Fruit fly (Drosophila melanogaster) whole organism, embryonic: ENCODE results near the gene Fie.

Experiments used
- Adf1 ChIP-seq: fragments of 200-800 bp; sonication (Bioruptor generic); IDR thresholded peaks from 2 replicates; pipeline ENCODE4 v1.3.6; 2022; ENCODE audit warnings: missing biosample characterization, missing genetic modification characterization
- Atf6 ChIP-seq: fragments of 200-800 bp; sonication (Bioruptor generic); IDR thresholded peaks from 2 replicates; pipeline ENCODE4 v1.3.6; 2022; ENCODE audit warnings: missing biosample characterization, missing genetic modification characterization
- CG10209 ChIP-seq: fragments of 200-800 bp; sonication (Bioruptor generic); optimal IDR thresholded peaks from 3 replicates; lab custom pipeline; 2017; ENCODE audit warnings: missing biosample characterization, mild to moderate bottlenecking, missing genetic modification characterization, missing genetic modification reagents
- CG10431 ChIP-seq: fragments of 200-800 bp; sonication (Bioruptor generic); optimal IDR thresholded peaks from 3 replicates; lab custom pipeline; 2018; ENCODE audit warnings: missing biosample characterization, mild to moderate bottlenecking, missing genetic modification characterization
- CG11560 ChIP-seq: fragments of 200-800 bp; sonication (Bioruptor generic); IDR thresholded peaks from 3 replicates; pipeline ENCODE4 v1.3.6; 2022; ENCODE audit warnings: missing biosample characterization, missing genetic modification characterization
- CG13894 ChIP-seq: fragments of 200-800 bp; sonication (Bioruptor generic); optimal IDR thresholded peaks from 3 replicates; lab custom pipeline; 2018; ENCODE audit warnings: missing biosample characterization, mild to moderate bottlenecking, missing genetic modification characterization, moderate library complexity
- CG14710 ChIP-seq: fragments of 200-800 bp; sonication (Bioruptor generic); optimal IDR thresholded peaks from 3 replicates; lab custom pipeline; 2019; ENCODE audit warnings: missing biosample characterization, mild to moderate bottlenecking, missing genetic modification characterization, moderate library complexity
- CG18599 ChIP-seq: fragments of 200-800 bp; sonication (Bioruptor generic); optimal IDR thresholded peaks from 3 replicates; lab custom pipeline; 2017; ENCODE audit warnings: missing biosample characterization, missing genetic modification characterization, mild to moderate bottlenecking, moderate library complexity, missing genetic modification reagents
- CG33213 ChIP-seq: fragments of 200-800 bp; sonication (Bioruptor generic); optimal IDR thresholded peaks from 3 replicates; lab custom pipeline; 2016; ENCODE audit warnings: missing biosample characterization, missing genetic modification characterization
- CG34376 ChIP-seq: fragments of 200-800 bp; sonication (Bioruptor generic); optimal IDR thresholded peaks from 2 replicates; lab custom pipeline; 2018; ENCODE audit warnings: missing biosample characterization, mild to moderate bottlenecking, missing genetic modification characterization
- CG4730 ChIP-seq: fragments of 200-800 bp; sonication (Bioruptor generic); IDR thresholded peaks from 2 replicates; pipeline ENCODE4 v1.3.6; 2022; ENCODE audit warnings: missing biosample characterization, missing genetic modification characterization
- CG4854 ChIP-seq: fragments of 200-800 bp; sonication (Bioruptor generic); optimal IDR thresholded peaks from 2 replicates; lab custom pipeline; 2016; ENCODE audit warnings: missing biosample characterization, missing genetic modification characterization, inconsistent platforms
- CG7372 ChIP-seq: fragments of 200-800 bp; sonication (Bioruptor generic); IDR thresholded peaks from 2 replicates; pipeline ENCODE4 v1.3.6; 2022; ENCODE audit warnings: missing biosample characterization, missing genetic modification characterization
- CG7928 ChIP-seq: fragments of 200-800 bp; sonication (Bioruptor generic); optimal IDR thresholded peaks from 2 replicates; lab custom pipeline; 2017; ENCODE audit warnings: missing biosample characterization, mild to moderate bottlenecking, missing genetic modification characterization
- CG8290 ChIP-seq, 3 experiments: fragments of 200-800 bp; sonication (Bioruptor generic); optimal IDR thresholded peaks; 2 replicates each; lab custom pipeline; 2016 to 2019; ENCODE audit warnings: missing biosample characterization in 3 of 3, missing genetic modification characterization in 3 of 3, mild to moderate bottlenecking in 2 of 3, moderate library complexity in 1 of 3
- CG8359 ChIP-seq: fragments of 200-800 bp; sonication (Bioruptor generic); optimal IDR thresholded peaks from 2 replicates; lab custom pipeline; 2017; ENCODE audit warnings: missing biosample characterization, mild to moderate bottlenecking, missing genetic modification characterization, borderline replicate concordance
- Doc3 ChIP-seq: fragments of 200-800 bp; sonication (Bioruptor generic); IDR thresholded peaks from 3 replicates; pipeline ENCODE4 v1.3.6; 2022; ENCODE audit warnings: missing biosample characterization, missing genetic modification characterization; ENCODE audit not compliant: partially characterized antibody
- ERR ChIP-seq: fragments of 200-800 bp; sonication (Bioruptor generic); optimal IDR thresholded peaks from 2 replicates; lab custom pipeline; 2016; ENCODE audit warnings: missing biosample characterization, missing genetic modification characterization
- Ets65A ChIP-seq: fragments of 200-800 bp; sonication (Bioruptor generic); peaks from one replicate; lab custom pipeline; 2016; ENCODE audit warnings: missing biosample characterization, missing genetic modification characterization
- Fer1 ChIP-seq: fragments of 200-800 bp; sonication (Bioruptor generic); optimal IDR thresholded peaks from 2 replicates; lab custom pipeline; 2017; ENCODE audit warnings: missing biosample characterization, mild to moderate bottlenecking, missing genetic modification characterization
- GATAe ChIP-seq: fragments of 200-800 bp; sonication (Bioruptor generic); conservative IDR thresholded peaks from 2 replicates; pipeline ENCODE4 v1.3.6; 2022; ENCODE audit warnings: missing biosample characterization, missing genetic modification characterization
- HmgD ChIP-seq: fragments of 200-800 bp; sonication (Bioruptor generic); optimal IDR thresholded peaks from 3 replicates; lab custom pipeline; 2016; ENCODE audit warnings: missing biosample characterization, missing genetic modification characterization
- HmgZ ChIP-seq: fragments of 200-800 bp; sonication (Bioruptor generic); optimal IDR thresholded peaks from 2 replicates; lab custom pipeline; 2018; ENCODE audit warnings: missing biosample characterization, mild to moderate bottlenecking, missing genetic modification characterization
- Med ChIP-seq: fragments of 200-800 bp; sonication (Bioruptor generic); peaks from one replicate; lab custom pipeline; 2016; ENCODE audit warnings: missing biosample characterization, missing genetic modification characterization, mild to moderate bottlenecking, inconsistent platforms, moderate library complexity
- NC2α ChIP-seq: fragments of 200-800 bp; sonication (Bioruptor generic); optimal IDR thresholded peaks from 2 replicates; lab custom pipeline; 2016; ENCODE audit warnings: missing biosample characterization, missing genetic modification characterization
- NFAT ChIP-seq: fragments of 200-800 bp; sonication (Bioruptor generic); IDR thresholded peaks from 2 replicates; pipeline ENCODE4 v1.3.6; 2022; ENCODE audit warnings: missing biosample characterization, missing genetic modification characterization
- Nf-YC ChIP-seq: fragments of 200-800 bp; optimal IDR thresholded peaks from 3 replicates; lab custom pipeline; 2019; ENCODE audit warnings: missing biosample characterization, mild to moderate bottlenecking, missing genetic modification characterization, moderate library complexity
- Rfx ChIP-seq: fragments of 200-800 bp; sonication (Bioruptor generic); IDR thresholded peaks from 2 replicates; pipeline ENCODE4 v1.3.6; 2022; ENCODE audit warnings: missing biosample characterization, missing genetic modification characterization
- ac ChIP-seq: fragments of 200-800 bp; sonication (Bioruptor generic); optimal IDR thresholded peaks from 3 replicates; lab custom pipeline; 2017; ENCODE audit warnings: missing biosample characterization, mild to moderate bottlenecking, missing genetic modification characterization
- cwo ChIP-seq: fragments of 200-800 bp; sonication (Bioruptor generic); optimal IDR thresholded peaks from 3 replicates; lab custom pipeline; 2017; ENCODE audit warnings: missing biosample characterization, missing genetic modification characterization, mild to moderate bottlenecking, moderate library complexity, missing genetic modification reagents
- exex ChIP-seq: fragments of 200-800 bp; sonication (Bioruptor generic); optimal IDR thresholded peaks from 4 replicates; lab custom pipeline; 2018; ENCODE audit warnings: missing biosample characterization, mild to moderate bottlenecking, missing genetic modification characterization, moderate library complexity
- grn ChIP-seq: fragments of 200-800 bp; sonication (Bioruptor generic); optimal IDR thresholded peaks from 3 replicates; lab custom pipeline; 2017; ENCODE audit warnings: missing biosample characterization, missing genetic modification characterization
- lab ChIP-seq: fragments of 200-800 bp; sonication (Bioruptor generic); optimal IDR thresholded peaks from 3 replicates; lab custom pipeline; 2017; ENCODE audit warnings: missing biosample characterization, missing genetic modification characterization, mild to moderate bottlenecking, moderate library complexity, missing genetic modification reagents
- mam ChIP-seq: fragments of 200-800 bp; sonication (Bioruptor generic); optimal IDR thresholded peaks from 3 replicates; lab custom pipeline; 2016; ENCODE audit warnings: missing biosample characterization, missing genetic modification characterization
- mirr ChIP-seq: fragments of 200-800 bp; sonication (Bioruptor generic); optimal IDR thresholded peaks from 3 replicates; lab custom pipeline; 2018; ENCODE audit warnings: missing biosample characterization, mild to moderate bottlenecking, missing genetic modification characterization
- nau ChIP-seq: fragments of 200-800 bp; sonication (Bioruptor generic); optimal IDR thresholded peaks from 3 replicates; lab custom pipeline; 2017; ENCODE audit warnings: missing biosample characterization, mild to moderate bottlenecking, missing genetic modification characterization, missing genetic modification reagents
- nmo ChIP-seq: fragments of 200-800 bp; sonication (Bioruptor generic); optimal IDR thresholded peaks from 2 replicates; lab custom pipeline; 2018; ENCODE audit warnings: missing biosample characterization, mild to moderate bottlenecking, missing genetic modification characterization, moderate library complexity
- phol ChIP-seq: fragments of 200-800 bp; sonication (Bioruptor generic); optimal IDR thresholded peaks from 3 replicates; lab custom pipeline; 2018; ENCODE audit warnings: missing biosample characterization, mild to moderate bottlenecking, missing genetic modification characterization, moderate library complexity
- row ChIP-seq: fragments of 200-800 bp; sonication (Bioruptor generic); IDR thresholded peaks from 3 replicates; pipeline ENCODE4 v1.3.6; 2022; ENCODE audit warnings: missing biosample characterization, missing genetic modification characterization
- schlank ChIP-seq: fragments of 200-800 bp; sonication (Bioruptor generic); optimal IDR thresholded peaks from 2 replicates; lab custom pipeline; 2018; ENCODE audit warnings: missing biosample characterization, mild to moderate bottlenecking, missing genetic modification characterization
- sd ChIP-seq: fragments of 200-800 bp; sonication (Bioruptor generic); optimal IDR thresholded peaks from 3 replicates; lab custom pipeline; 2018; ENCODE audit warnings: missing biosample characterization, mild to moderate bottlenecking, missing genetic modification characterization, moderate library complexity
- sens ChIP-seq: fragments of 200-800 bp; sonication (Bioruptor generic); peaks from one replicate; lab custom pipeline; 2016; ENCODE audit warnings: missing biosample characterization, missing genetic modification characterization
- slou ChIP-seq: fragments of 200-800 bp; sonication (Bioruptor generic); optimal IDR thresholded peaks from 3 replicates; lab custom pipeline; 2016; ENCODE audit warnings: missing biosample characterization, missing genetic modification characterization
- sob ChIP-seq: fragments of 200-800 bp; sonication (Bioruptor generic); IDR thresholded peaks from 2 replicates; pipeline ENCODE4 v1.3.6; 2022; ENCODE audit warnings: missing biosample characterization, missing genetic modification characterization
- sug ChIP-seq: fragments of 200-800 bp; optimal IDR thresholded peaks from 2 replicates; lab custom pipeline; 2019; ENCODE audit warnings: missing biosample characterization, mild to moderate bottlenecking, missing genetic modification characterization, moderate library complexity
- toy ChIP-seq: fragments of 200-800 bp; sonication (Bioruptor generic); IDR thresholded peaks from 2 replicates; pipeline ENCODE4 v1.3.6; 2022; ENCODE audit warnings: missing biosample characterization, missing genetic modification characterization

Gene Fie

DNA sequence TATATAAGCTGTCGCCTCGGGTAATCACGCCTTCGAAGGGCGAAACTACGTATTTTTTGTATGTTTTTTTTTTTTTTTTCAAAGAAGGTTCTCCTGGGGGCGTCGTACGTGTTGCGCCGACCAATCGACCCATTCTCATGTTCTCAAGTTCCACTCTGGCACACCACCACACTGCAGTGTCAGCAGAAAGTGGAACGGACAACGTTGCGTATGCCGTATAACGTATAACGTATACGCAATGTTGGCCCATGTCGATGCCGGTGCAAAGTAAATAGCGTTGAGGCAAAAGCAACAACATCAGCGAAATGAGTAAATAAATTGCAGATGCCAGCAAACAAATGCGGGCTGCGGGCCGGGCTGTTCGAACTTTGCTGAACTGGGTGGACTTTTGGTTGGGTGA is 19.8 kb downstream of the Fie start:
- TF ChIP-seq phol (tag; lab: Kevin White, UChicago) (no peak), CG8359 (GFP tag; lab: Kevin White, UChicago) (no peak), nau (GFP tag; lab: Kevin White, UChicago) (no peak), sob (0 out of 2 replicates have a peak, but pooled peaks have one; percentile 13), CG7928 (GFP tag; lab: Kevin White, UChicago) (no peak), Ets65A (GFP tag; lab: Kevin White, UChicago) (peak; percentile 92), CG14710 (tag; lab: Kevin White, UChicago) (no peak), CG7372 (GFP tag; lab: Robert Waterston, UW) (peak; percentile 76), Nf-YC (tag; lab: Kevin White, UChicago) (no peak), CG4730 (GFP tag; lab: Robert Waterston, UW) (no peak), NFAT (GFP tag; lab: Robert Waterston, UW) (no peak), ac (no peak), CG33213 (no peak), NC2α (no peak), slou (no peak), sens (peak; percentile 15)
- TF ChIP-seq, all 482 proteins: peak for 4

dm6 chr3L:3923631-3924274 is 31.4 kb downstream of the Fie start:
- TF ChIP-seq GATAe (GFP tag; lab: Robert Waterston, UW) (peak; percentile 57; the same call in 1 of the 2 replicates), nmo (GFP tag; lab: Kevin White, UChicago) (no peak), mirr (GFP tag; lab: Kevin White, UChicago) (peak; percentile 73), ERR (no peak), cwo (peak; percentile 12), CG10209 (no peak), exex (tag; lab: Kevin White, UChicago) (peak; percentile 91), CG34376 (peak; percentile 47), grn (GFP tag; lab: Kevin White, UChicago) (peak; percentile 49)

dm6 chr3L:3925487-3925886 is 33.1 kb downstream of the Fie start:
- peak; percentile 83 for TF ChIP-seq sug (tag; lab: Kevin White, UChicago)
- TF ChIP-seq mirr (GFP tag; lab: Kevin White, UChicago): peak; percentile 2
- no peak for TF ChIP-seq Doc3 (GFP tag; lab: Robert Waterston, UW)
- TF ChIP-seq CG4854 (GFP tag; lab: Kevin White, UChicago): no peak
- TF ChIP-seq grn (GFP tag; lab: Kevin White, UChicago): peak; percentile 21
- no peak for TF ChIP-seq row
- no peak for TF ChIP-seq CG8290 (GFP tag; optimal IDR thresholded peaks at IDR 0.05; lab: Kevin White, UChicago)
- TF ChIP-seq CG8290 (tag; optimal IDR thresholded peaks at IDR 0.05; lab: Kevin White, UChicago): peak in 1 of 2 experiments; percentile 45
- peak; percentile 69 for TF ChIP-seq Med (GFP tag; lab: Kevin White, UChicago)
- peak; percentile 42; the same call in 1 of the 2 replicates for TF ChIP-seq Atf6 (GFP tag; lab: Robert Waterston, UW)
- TF ChIP-seq CG10431: no peak
- TF ChIP-seq toy: no peak
- peak; percentile 65 for TF ChIP-seq sd (tag; lab: Kevin White, UChicago)
- TF ChIP-seq CG13894 (tag; lab: Kevin White, UChicago): peak; percentile 77
- peak; percentile 60 for TF ChIP-seq CG34376
- TF ChIP-seq CG18599 (GFP tag; lab: Kevin White, UChicago): peak; percentile 17
- peak; percentile 76 for TF ChIP-seq exex (tag; lab: Kevin White, UChicago)
- TF ChIP-seq schlank (tag; lab: Kevin White, UChicago): peak; percentile 17
- peak; percentile 37 for TF ChIP-seq HmgZ (tag; lab: Kevin White, UChicago)
- TF ChIP-seq HmgD (GFP tag; lab: Kevin White, UChicago): no peak
- peak; percentile 36; the same call in 1 of the 2 replicates for TF ChIP-seq Rfx
- 0 out of 2 replicates have a peak, but pooled peaks have one; percentile 22 for TF ChIP-seq GATAe (GFP tag; lab: Robert Waterston, UW)
- no peak for TF ChIP-seq mam (GFP tag; lab: Kevin White, UChicago)
- TF ChIP-seq sob: 0 out of 2 replicates have a peak, but pooled peaks have one; percentile 9
- peak; percentile 41 for TF ChIP-seq lab
- TF ChIP-seq Fer1: peak; percentile 8
- peak; percentile 42; the same call in 1 of the 2 replicates for TF ChIP-seq Adf1 (GFP tag; lab: Robert Waterston, UW)
- TF ChIP-seq CG11560: no peak
